Worm (Caenorhabditis elegans): ENCODE measurements around the gene F43G6.4.

The F43G6.4 gene

DNA sequence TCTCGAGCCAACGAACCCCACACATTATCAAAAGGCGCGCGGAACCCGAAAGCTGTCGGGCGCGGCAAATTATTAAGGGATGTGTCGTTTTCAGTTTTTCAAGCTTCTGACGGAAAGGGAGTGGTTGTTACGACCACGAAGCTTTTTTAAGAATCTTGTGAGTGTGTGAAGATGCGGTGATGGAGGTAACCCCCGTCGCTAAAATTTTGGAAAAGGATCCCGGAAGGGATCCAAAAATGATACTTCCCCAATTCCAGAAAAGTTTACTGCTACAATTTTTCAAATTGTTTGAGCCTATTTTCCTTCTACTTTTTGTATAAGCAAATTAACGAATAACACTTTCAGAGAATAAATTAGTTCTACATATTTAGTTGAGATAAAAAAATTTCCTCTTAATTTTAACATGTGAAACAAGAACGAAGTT is 33.9 kb upstream of the F43G6.4 start (continued):
- TF ChIP-seq ZK546.5 (tag; optimal IDR thresholded peaks at IDR 0.05) (no peak), Y48G9A.11 (GFP tag; IDR thresholded peaks at IDR 0.05) (peak; percentile 75), lsy-2 (tag; optimal IDR thresholded peaks at IDR 0.05) (peak in 1 of 2 experiments; percentile 89), dmd-6 (GFP tag; IDR thresholded peaks at IDR 0.05) (peak; percentile 69), hmg-1.1 (GFP tag; IDR thresholded peaks at IDR 0.05) (peak; percentile 79), nhr-102 (tag; optimal IDR thresholded peaks at IDR 0.05) (no peak), ceh-32 (tag; optimal IDR thresholded peaks at IDR 0.05; ENCODE audit: poor library complexity) (peak; percentile 51), ztf-7 (tag; optimal IDR thresholded peaks at IDR 0.05) (peak; percentile 66), dve-1 (tag; optimal IDR thresholded peaks at IDR 0.05; ENCODE audit: insufficient read depth) (peak; percentile 91), nhr-11 (tag; optimal IDR thresholded peaks at IDR 0.05) (no peak), unc-62 (GFP tag; optimal IDR thresholded peaks at IDR 0.05 in 1 of 2) (no peak), unc-62 (tag; optimal IDR thresholded peaks at IDR 0.05) (no peak), T26A8.4 (GFP tag; IDR thresholded peaks at IDR 0.05) (peak; percentile 87), F26F4.8 (GFP tag; conservative IDR thresholded peaks at IDR 0.05) (no peak), lin-38 (GFP tag; IDR thresholded peaks at IDR 0.05) (peak; percentile 76), daf-8 (GFP tag; IDR thresholded peaks at IDR 0.05) (no peak), F37D6.2 (tag; optimal IDR thresholded peaks at IDR 0.05) (no peak), lir-3 (tag; optimal IDR thresholded peaks at IDR 0.05) (no peak), saeg-2 (GFP tag; IDR thresholded peaks at IDR 0.05) (peak; percentile 80; the same call in 1 of the 2 replicates), ZK337.2 (GFP tag; IDR thresholded peaks at IDR 0.05) (no peak), zip-11 (GFP tag; IDR thresholded peaks at IDR 0.05) (no peak), mxl-3 (GFP tag; optimal IDR thresholded peaks at IDR 0.05) (no peak), hlh-11 (tag; optimal IDR thresholded peaks at IDR 0.05) (peak; percentile 55), pqm-1 (tag; optimal IDR thresholded peaks at IDR 0.05) (no peak), tra-1 (GFP tag; IDR thresholded peaks at IDR 0.05) (0 out of 2 replicates have a peak, but pooled peaks have one; percentile 43), mep-1 (tag; optimal IDR thresholded peaks at IDR 0.05) (peak; percentile 93), unc-39 (tag; optimal IDR thresholded peaks at IDR 0.05) (no peak), nhr-76 (tag; optimal IDR thresholded peaks at IDR 0.05) (no peak), cey-2 (tag; optimal IDR thresholded peaks at IDR 0.05; ENCODE audit: borderline replicate concordance, insufficient read depth) (no peak), attf-4 (tag; optimal IDR thresholded peaks at IDR 0.05) (no peak), sdz-12 (GFP tag; optimal IDR thresholded peaks at IDR 0.05) (peak; percentile 50), daf-16 (GFP tag; optimal IDR thresholded peaks at IDR 0.05) (no peak), daf-16 (tag; optimal IDR thresholded peaks at IDR 0.05) (peak; percentile 50), ceh-62 (tag; optimal IDR thresholded peaks at IDR 0.05) (no peak), aly-2 (tag; optimal IDR thresholded peaks at IDR 0.05) (peak; percentile 39), dmd-9 (GFP tag; IDR thresholded peaks at IDR 0.05) (peak; percentile 55; the same call in 1 of the 2 replicates)

DNA sequence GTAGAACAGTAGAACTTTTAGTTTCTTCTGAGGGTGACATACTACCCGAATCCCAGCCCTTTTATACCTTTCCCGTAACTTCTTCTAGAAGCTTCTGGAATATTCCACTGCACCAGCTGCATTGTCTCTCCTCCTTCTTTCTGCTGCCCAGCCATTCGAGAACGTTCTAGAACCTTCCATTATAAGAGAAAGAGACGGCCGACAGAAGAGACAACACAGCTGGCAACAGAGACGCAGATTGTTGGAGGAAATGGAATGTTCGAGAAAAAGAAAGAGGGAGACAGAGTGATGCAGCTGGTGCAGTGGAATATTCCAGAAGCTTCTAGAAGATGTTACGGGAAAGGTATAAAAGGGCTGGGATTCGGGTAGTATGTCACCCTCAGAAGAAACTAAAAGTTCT is 31.3 kb upstream of the F43G6.4 start, which contains the start of the genes F44E5.4 and F44E5.5:
F44E5.4 (minus strand) TSS at position 35 of the 400 bp plus-strand sequence.
F44E5.5 (plus strand) TSS at position 386 of the 400 bp plus-strand sequence.
- TF ChIP-seq nhr-10 (tag; optimal IDR thresholded peaks at IDR 0.05) (peak; percentile 82), mdl-1 (tag; optimal IDR thresholded peaks at IDR 0.05) (peak in 1 of 2 experiments; percentile 45), lim-7 (GFP tag; IDR thresholded peaks at IDR 0.05) (peak; percentile 90), rbr-2 (tag; optimal IDR thresholded peaks at IDR 0.05) (peak; percentile 89), unc-39 (tag; optimal IDR thresholded peaks at IDR 0.05) (peak; percentile 79), duxl-1 (tag; optimal IDR thresholded peaks at IDR 0.05; ENCODE audit: poor library complexity) (peak; percentile 58), tag-97 (GFP tag; IDR thresholded peaks at IDR 0.05) (peak; percentile 100), dpl-1 (GFP tag; optimal IDR thresholded peaks at IDR 0.05) (peak; percentile 46), D1046.2 (GFP tag; IDR thresholded peaks at IDR 0.05) (peak; percentile 98), mxl-2 (GFP tag; conservative IDR thresholded peaks at IDR 0.05) (peak; percentile 94), mep-1 (tag; optimal IDR thresholded peaks at IDR 0.05) (peak; percentile 81), spr-3 (GFP tag; optimal IDR thresholded peaks at IDR 0.05) (peak; percentile 95), F37D6.2 (tag; optimal IDR thresholded peaks at IDR 0.05) (peak; percentile 93), dve-1 (tag; optimal IDR thresholded peaks at IDR 0.05; ENCODE audit: insufficient read depth) (peak; percentile 89), F10B5.3 (tag; optimal IDR thresholded peaks at IDR 0.05) (peak; percentile 89), snpc-1.2 (GFP tag; IDR thresholded peaks at IDR 0.05) (peak; percentile 96), nhr-11 (tag; optimal IDR thresholded peaks at IDR 0.05) (peak; percentile 77), sdz-12 (GFP tag; optimal IDR thresholded peaks at IDR 0.05) (peak; percentile 97), madf-5 (GFP tag; IDR thresholded peaks at IDR 0.05) (peak; percentile 99), mdt-29 (GFP tag; IDR thresholded peaks at IDR 0.05) (peak; percentile 100), lsy-2 (tag; optimal IDR thresholded peaks at IDR 0.05) (peak; percentile 80 to 82), hlh-30 (tag; optimal IDR thresholded peaks at IDR 0.05; ENCODE audit: insufficient read depth) (peak; percentile 78)
